Fruit fly (Drosophila melanogaster): ENCODE results near the gene Hsc70-1.
A peak's percentile ranks its signal among the peaks of the same experiment; 100 is the strongest.

The Hsc70-1 gene

DNA sequence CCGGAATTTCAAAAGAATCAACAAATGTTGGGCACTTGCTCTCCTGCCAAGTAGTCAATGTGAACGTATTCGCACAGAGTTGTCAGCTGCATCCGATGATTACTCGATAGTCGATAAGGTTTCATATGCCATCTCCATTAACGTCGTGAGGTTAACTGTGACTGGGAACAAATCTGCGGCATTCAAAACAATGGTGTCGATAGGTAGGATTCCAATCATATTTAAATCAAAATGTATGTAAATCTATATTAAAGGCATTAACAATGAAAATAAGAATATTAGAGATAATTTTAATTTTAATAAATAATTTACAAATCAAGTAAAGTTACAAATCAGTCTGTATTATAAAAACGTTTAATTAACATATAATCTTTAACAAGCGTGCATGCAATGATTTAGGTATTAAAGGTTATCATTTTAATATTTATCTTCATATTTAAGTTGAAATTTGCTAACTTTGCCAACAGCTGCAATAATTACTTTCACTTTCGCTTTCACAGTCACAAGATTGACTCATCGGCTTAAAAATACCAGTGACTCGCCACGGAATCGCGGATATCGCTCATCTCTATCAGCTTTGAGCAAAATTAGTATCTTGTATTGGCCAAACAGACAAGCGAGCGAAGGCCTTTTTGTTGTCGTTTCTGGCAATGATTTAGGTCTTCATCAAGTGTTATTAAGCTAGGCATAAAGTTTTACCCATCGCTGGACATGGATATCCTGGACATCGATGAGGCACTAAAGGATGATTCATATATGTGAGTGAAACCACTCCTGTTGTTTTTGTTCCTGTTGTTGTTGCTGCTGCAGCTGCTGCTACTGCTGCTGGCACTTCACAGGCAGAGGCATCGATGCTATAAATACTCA is 9.0 kb upstream of the Hsc70-1 start, which contains the start of the genes Meics, Nxf3 and ssp2 (continued):
- no peak for TF ChIP-seq CG32767 (GFP tag; IDR thresholded peaks at IDR 0.05)
- no peak for TF ChIP-seq pb (GFP tag; optimal IDR thresholded peaks at IDR 0.05)
- no peak for TF ChIP-seq oc (tag; optimal IDR thresholded peaks at IDR 0.05)
- TF ChIP-seq Dref (GFP tag; IDR thresholded peaks at IDR 0.05): peak; percentile 65
- TF ChIP-seq ci (GFP tag; IDR thresholded peaks at IDR 0.05): 0 out of 3 replicates have a peak, but pooled peaks have one; percentile 45
- no peak for TF ChIP-seq gsb-n (tag; optimal IDR thresholded peaks at IDR 0.05)
- TF ChIP-seq jigr1 (GFP tag; IDR thresholded peaks at IDR 0.05): no peak
- no peak for TF ChIP-seq cato (GFP tag; optimal IDR thresholded peaks at IDR 0.05; ENCODE audit: borderline replicate concordance)
- TF ChIP-seq D19A (tag; optimal IDR thresholded peaks at IDR 0.05): no peak
- no peak for TF ChIP-seq tll (GFP tag; optimal IDR thresholded peaks at IDR 0.05)
- TF ChIP-seq Oli (tag; optimal IDR thresholded peaks at IDR 0.05): no peak
- TF ChIP-seq CG32532 (GFP tag; IDR thresholded peaks at IDR 0.05): peak; percentile 36; the same call in 1 of the 2 replicates
- TF ChIP-seq CG11093 (GFP tag; IDR thresholded peaks at IDR 0.05): no peak
- TF ChIP-seq CG2875 (GFP tag; optimal IDR thresholded peaks at IDR 0.05): no peak
- TF ChIP-seq ind (GFP tag; optimal IDR thresholded peaks at IDR 0.05): peak; percentile 45
- TF ChIP-seq CG15514 (GFP tag; optimal IDR thresholded peaks at IDR 0.05): no peak
- no peak for TF ChIP-seq onecut (GFP tag; IDR thresholded peaks at IDR 0.05)
- TF ChIP-seq tna (GFP tag; IDR thresholded peaks at IDR 0.05; ENCODE audit: partially characterized antibody): peak; percentile 25; the same call in 1 of the 2 replicates
- TF ChIP-seq CG13624 (GFP tag; optimal IDR thresholded peaks at IDR 0.05): no peak
- peak; percentile 21; the same call in 1 of the 2 replicates for TF ChIP-seq CG17328 (GFP tag; IDR thresholded peaks at IDR 0.05)
- peak; percentile 29 for TF ChIP-seq YL-1 (GFP tag; optimal IDR thresholded peaks at IDR 0.05)
- TF ChIP-seq unpg (GFP tag; optimal IDR thresholded peaks at IDR 0.05): no peak
- TF ChIP-seq mirr (GFP tag; optimal IDR thresholded peaks at IDR 0.05): no peak
- peak; percentile 65 for TF ChIP-seq CG7963 (GFP tag; IDR thresholded peaks at IDR 0.05; ENCODE audit: partially characterized antibody)
- TF ChIP-seq PHDP (tag; optimal IDR thresholded peaks at IDR 0.05): no peak
- no peak for TF ChIP-seq B-H2 (GFP tag; optimal IDR thresholded peaks at IDR 0.05)
- TF ChIP-seq CG1792 (GFP tag; optimal IDR thresholded peaks at IDR 0.05): no peak
- no peak for TF ChIP-seq CG18011 (GFP tag; optimal IDR thresholded peaks at IDR 0.05)
- peak; percentile 74 for TF ChIP-seq CoRest (tag; optimal IDR thresholded peaks at IDR 0.05)
- peak in 1 of 2 experiments; percentile 47 for TF ChIP-seq crp (GFP tag; optimal IDR thresholded peaks at IDR 0.05)
- TF ChIP-seq ase (GFP tag; IDR thresholded peaks at IDR 0.05): no peak
- peak; percentile 51 for TF ChIP-seq Jarid2 (GFP tag; optimal IDR thresholded peaks at IDR 0.05)
- no peak for TF ChIP-seq CG10979 (tag; optimal IDR thresholded peaks at IDR 0.05)
- TF ChIP-seq ap (GFP tag; IDR thresholded peaks at IDR 0.05): no peak
- 0 out of 4 replicates have a peak, but pooled peaks have one; percentile 2 for TF ChIP-seq chinmo (GFP tag; IDR thresholded peaks at IDR 0.05; ENCODE audit: partially characterized antibody)
- peak; percentile 5 for TF ChIP-seq NfI (GFP tag; optimal IDR thresholded peaks at IDR 0.05)
- TF ChIP-seq abd-A (tag; optimal IDR thresholded peaks at IDR 0.05): no peak
- TF ChIP-seq salm (tag; optimal IDR thresholded peaks at IDR 0.05): no peak
- peak; percentile 69 for TF ChIP-seq CG42726 (GFP tag; IDR thresholded peaks at IDR 0.05; ENCODE audit: partially characterized antibody)
- peak; percentile 25; the same call in 1 of the 3 replicates for TF ChIP-seq zfh1 (GFP tag; IDR thresholded peaks at IDR 0.05)
- TF ChIP-seq Hr51 (GFP tag; optimal IDR thresholded peaks at IDR 0.05): no peak
- no peak for TF ChIP-seq vfl (GFP tag; optimal IDR thresholded peaks at IDR 0.05)
- TF ChIP-seq CG4328 (GFP tag; optimal IDR thresholded peaks at IDR 0.05): no peak
- TF ChIP-seq her (GFP tag; optimal IDR thresholded peaks at IDR 0.05): no peak
- TF ChIP-seq MESR4 (GFP tag; optimal IDR thresholded peaks at IDR 0.05): peak; percentile 87
- no peak for TF ChIP-seq toy (GFP tag; IDR thresholded peaks at IDR 0.05)
- no peak for TF ChIP-seq pnt (GFP tag; optimal IDR thresholded peaks at IDR 0.05)

Data from whole organism, embryonic.